Fruit fly (Drosophila melanogaster): ENCODE data around the gene Nprl2.

Nprl2 gene

dm6 chrX:16930465-16931286 lies 46.5 kb upstream of the Nprl2 start (continued):
- TF ChIP-seq vvl (GFP tag; IDR thresholded peaks at IDR 0.05), result peak; percentile 80
- TF ChIP-seq ham (GFP tag; IDR thresholded peaks at IDR 0.05), result no peak
- TF ChIP-seq dan (GFP tag; IDR thresholded peaks at IDR 0.05), result no peak
- no peak for TF ChIP-seq CG33213 (GFP tag; optimal IDR thresholded peaks at IDR 0.05)
- peak in 1 of 2 experiments; percentile 64 for TF ChIP-seq eve (GFP tag; optimal IDR thresholded peaks at IDR 0.05)
- peak; percentile 84 for TF ChIP-seq dmrt99B (tag; optimal IDR thresholded peaks at IDR 0.05)
- peak; percentile 16 for TF ChIP-seq CrebB (tag; optimal IDR thresholded peaks at IDR 0.05)
- no peak for TF ChIP-seq NC2α (GFP tag; optimal IDR thresholded peaks at IDR 0.05)
- no peak for TF ChIP-seq mld (GFP tag; IDR thresholded peaks at IDR 0.05; ENCODE audit: partially characterized antibody)
- no peak for TF ChIP-seq chn (GFP tag; optimal IDR thresholded peaks at IDR 0.05)
- TF ChIP-seq CG10321 (GFP tag; IDR thresholded peaks at IDR 0.05), result no peak
- peak; percentile 24 for TF ChIP-seq CG8281 (tag; optimal IDR thresholded peaks at IDR 0.05)
- TF ChIP-seq Dref (GFP tag; IDR thresholded peaks at IDR 0.05), result no peak
- TF ChIP-seq CG17359 (tag; optimal IDR thresholded peaks at IDR 0.05), result peak; percentile 78
- no peak for TF ChIP-seq toy (GFP tag; IDR thresholded peaks at IDR 0.05)
- peak; percentile 31 for TF ChIP-seq CG18619 (GFP tag; optimal IDR thresholded peaks at IDR 0.05)
- peak; percentile 77 for TF ChIP-seq Rfx (GFP tag; IDR thresholded peaks at IDR 0.05)
- TF ChIP-seq wek (GFP tag; optimal IDR thresholded peaks at IDR 0.05), result no peak
- TF ChIP-seq Sox102F (GFP tag; optimal IDR thresholded peaks at IDR 0.05), result peak; percentile 69
- no peak for TF ChIP-seq CG18011 (GFP tag; optimal IDR thresholded peaks at IDR 0.05)
- no peak for TF ChIP-seq ken (GFP tag; IDR thresholded peaks at IDR 0.05)
- peak; percentile 27 for TF ChIP-seq CG30431 (GFP tag; optimal IDR thresholded peaks at IDR 0.05)
- TF ChIP-seq ems (GFP tag; optimal IDR thresholded peaks at IDR 0.05), result no peak
- peak; percentile 74 for TF ChIP-seq CG12769 (tag; optimal IDR thresholded peaks at IDR 0.05)
- peak; percentile 34 for TF ChIP-seq CG17568 (GFP tag; optimal IDR thresholded peaks at IDR 0.05)
- no peak for TF ChIP-seq CG6765 (GFP tag; optimal IDR thresholded peaks at IDR 0.05)
- peak in 1 of 3 experiments; percentile 25 for TF ChIP-seq lola (GFP tag; optimal IDR thresholded peaks at IDR 0.05)
- TF ChIP-seq CG1024 (GFP tag; IDR thresholded peaks at IDR 0.05), result 0 out of 2 replicates have a peak, but pooled peaks have one; percentile 30
- peak; percentile 45 for TF ChIP-seq Xbp1 (GFP tag; optimal IDR thresholded peaks at IDR 0.05)
- peak; percentile 40 for TF ChIP-seq CG12071 (GFP tag; optimal IDR thresholded peaks at IDR 0.05)
- TF ChIP-seq wdn (GFP tag; IDR thresholded peaks at IDR 0.05), result peak; percentile 49; the same call in 1 of the 2 replicates
- peak; percentile 85 for TF ChIP-seq Awh (GFP tag; IDR thresholded peaks at IDR 0.05)
- TF ChIP-seq shn (GFP tag; optimal IDR thresholded peaks at IDR 0.05), result no peak
- TF ChIP-seq aop (GFP tag; IDR thresholded peaks at IDR 0.05), result no peak
- no peak for TF ChIP-seq tup (GFP tag; optimal IDR thresholded peaks at IDR 0.05)
- peak; percentile 68 for TF ChIP-seq slbo (GFP tag; IDR thresholded peaks at IDR 0.05)
- TF ChIP-seq CG11723 (GFP tag; optimal IDR thresholded peaks at IDR 0.05), result no peak
- peak; percentile 36 for TF ChIP-seq CG13894 (tag; optimal IDR thresholded peaks at IDR 0.05)
- no peak for TF ChIP-seq ato (GFP tag; IDR thresholded peaks at IDR 0.05; ENCODE audit: partially characterized antibody)
- peak; percentile 64 for TF ChIP-seq Oli (tag; optimal IDR thresholded peaks at IDR 0.05)
- TF ChIP-seq Usf (GFP tag; optimal IDR thresholded peaks at IDR 0.05), result no peak
- no peak for TF ChIP-seq ERR (GFP tag; optimal IDR thresholded peaks at IDR 0.05)
- TF ChIP-seq BtbVII (GFP tag; optimal IDR thresholded peaks at IDR 0.05), result peak; percentile 42
- TF ChIP-seq sisA (GFP tag; IDR thresholded peaks at IDR 0.05), result peak; percentile 71
- TF ChIP-seq pnt (GFP tag; optimal IDR thresholded peaks at IDR 0.05), result no peak
- peak; percentile 3 for TF ChIP-seq CG12942 (GFP tag; optimal IDR thresholded peaks at IDR 0.05)
- 0 out of 2 replicates have a peak, but pooled peaks have one; percentile 22 for TF ChIP-seq sim (GFP tag; IDR thresholded peaks at IDR 0.05)
- TF ChIP-seq Hr51 (GFP tag; optimal IDR thresholded peaks at IDR 0.05), result peak in 1 of 2 experiments; percentile 72
- TF ChIP-seq CG9609 (GFP tag; optimal IDR thresholded peaks at IDR 0.05), result no peak
